Fruit fly (Drosophila melanogaster): ENCODE measurements around the gene CG4194.

CG4194 gene

DNA sequence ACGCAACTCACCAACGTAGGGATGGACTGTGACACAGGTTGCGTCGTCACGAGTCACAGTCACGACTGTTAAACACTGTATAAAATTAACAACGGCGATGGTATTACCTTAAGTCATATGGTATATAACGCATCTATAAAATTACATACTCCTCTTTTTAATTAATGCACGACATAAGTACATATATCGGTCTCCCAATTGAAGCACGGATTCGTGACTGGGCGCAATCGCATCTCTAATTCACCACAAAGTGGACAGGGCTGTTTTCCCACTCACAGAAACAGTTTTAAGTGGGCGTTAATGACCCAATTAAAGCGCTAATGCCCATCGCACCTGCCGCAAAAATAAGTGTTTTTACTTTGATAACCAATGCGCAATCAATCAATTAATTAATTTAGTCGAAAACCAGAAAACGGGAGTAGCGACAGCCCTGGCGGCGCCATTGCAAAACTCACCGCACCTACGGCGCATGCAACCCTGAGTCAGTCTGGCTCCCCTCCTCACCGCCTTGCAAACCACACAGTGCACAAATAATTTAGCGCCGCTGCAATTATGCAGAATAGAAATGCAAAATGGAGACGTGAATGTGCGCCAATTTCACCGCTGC lies 27.0 kb upstream of the CG4194 start, which contains the start of gene CG4313 (continued):
- TF ChIP-seq danr (GFP tag; IDR thresholded peaks at IDR 0.05) (0 out of 2 replicates have a peak, but pooled peaks have one; percentile 51), CG12236 (GFP tag; optimal IDR thresholded peaks at IDR 0.05) (no peak), Optix (GFP tag; IDR thresholded peaks at IDR 0.05) (0 out of 3 replicates have a peak, but pooled peaks have one; percentile 48), corto (GFP tag; optimal IDR thresholded peaks at IDR 0.05) (no peak), pros (GFP tag; optimal IDR thresholded peaks at IDR 0.05) (no peak), Rx (GFP tag; IDR thresholded peaks at IDR 0.05) (peak; percentile 29; the same call in 1 of the 2 replicates), BtbVII (GFP tag; optimal IDR thresholded peaks at IDR 0.05) (peak; percentile 52), NFAT (GFP tag; IDR thresholded peaks at IDR 0.05) (peak; percentile 50; the same call in 1 of the 2 replicates), CG1602 (GFP tag; optimal IDR thresholded peaks at IDR 0.05) (peak; percentile 67), so (GFP tag; IDR thresholded peaks at IDR 0.05) (0 out of 3 replicates have a peak, but pooled peaks have one; percentile 26), CG6813 (GFP tag; optimal IDR thresholded peaks at IDR 0.05) (no peak), HHEX (GFP tag; optimal IDR thresholded peaks at IDR 0.05) (peak; percentile 52), CG3407 (GFP tag; optimal IDR thresholded peaks at IDR 0.05) (peak; percentile 26), z (GFP tag; IDR thresholded peaks at IDR 0.05) (no peak), CG18619 (GFP tag; optimal IDR thresholded peaks at IDR 0.05) (peak; percentile 60), jing (GFP tag; optimal IDR thresholded peaks at IDR 0.05) (no peak), Lhr (GFP tag; optimal IDR thresholded peaks at IDR 0.05) (peak; percentile 13), CG16813 (GFP tag; IDR thresholded peaks at IDR 0.05; ENCODE audit: partially characterized antibody) (peak; percentile 92), tll (GFP tag; optimal IDR thresholded peaks at IDR 0.05) (peak in 1 of 2 experiments; percentile 34), maf-S (GFP tag; optimal IDR thresholded peaks at IDR 0.05) (peak; percentile 69), Bdp1 (GFP tag; optimal IDR thresholded peaks at IDR 0.05) (peak; percentile 48), CG17186 (GFP tag; optimal IDR thresholded peaks at IDR 0.05) (peak; percentile 80), CG7839 (tag; optimal IDR thresholded peaks at IDR 0.05) (peak; percentile 74), D19A (tag; optimal IDR thresholded peaks at IDR 0.05) (peak; percentile 46), CG8388 (GFP tag; optimal IDR thresholded peaks at IDR 0.05) (peak; percentile 39), hbn (GFP tag; IDR thresholded peaks at IDR 0.05; ENCODE audit: partially characterized antibody) (peak; percentile 84), slp2 (GFP tag; optimal IDR thresholded peaks at IDR 0.05) (peak; percentile 60), Hr51 (GFP tag; optimal IDR thresholded peaks at IDR 0.05) (peak; percentile 51 to 69), CG11723 (GFP tag; optimal IDR thresholded peaks at IDR 0.05) (peak; percentile 37), CG42726 (GFP tag; IDR thresholded peaks at IDR 0.05; ENCODE audit: partially characterized antibody) (peak; percentile 35; the same call in 1 of the 2 replicates), CG8359 (GFP tag; optimal IDR thresholded peaks at IDR 0.05; ENCODE audit: borderline replicate concordance) (no peak), CG9817 (tag; optimal IDR thresholded peaks at IDR 0.05) (peak; percentile 80), Lpt (GFP tag; optimal IDR thresholded peaks at IDR 0.05) (no peak), oc (tag; optimal IDR thresholded peaks at IDR 0.05) (no peak), CG14441 (GFP tag; IDR thresholded peaks at IDR 0.05) (peak; percentile 48; the same call in 1 of the 2 replicates), pum (GFP tag; optimal IDR thresholded peaks at IDR 0.05) (peak; percentile 67), CG3065 (GFP tag; optimal IDR thresholded peaks at IDR 0.05) (no peak), Ptx1 (GFP tag; IDR thresholded peaks at IDR 0.05) (peak; percentile 76), Blimp-1 (GFP tag; optimal IDR thresholded peaks at IDR 0.05) (peak; percentile 44), Scr (GFP tag; IDR thresholded peaks at IDR 0.05; ENCODE audit: partially characterized antibody) (peak; percentile 94), insv (GFP tag; optimal IDR thresholded peaks at IDR 0.05) (no peak), CG3995 (GFP tag; optimal IDR thresholded peaks at IDR 0.05) (peak; percentile 97), CG7556 (GFP tag; optimal IDR thresholded peaks at IDR 0.05) (peak; percentile 56), nau (GFP tag; optimal IDR thresholded peaks at IDR 0.05) (peak; percentile 6), CG17568 (GFP tag; optimal IDR thresholded peaks at IDR 0.05) (peak; percentile 53), CG6689 (GFP tag; IDR thresholded peaks at IDR 0.05) (peak; percentile 67), CTCF (GFP tag; optimal IDR thresholded peaks at IDR 0.05) (no peak), vfl (GFP tag; optimal IDR thresholded peaks at IDR 0.05) (peak; percentile 31), CG4282 (GFP tag; optimal IDR thresholded peaks at IDR 0.05) (no peak)
